3 worm cellular contexts compared by ENCODE assay signal in the genomic region with DNA sequence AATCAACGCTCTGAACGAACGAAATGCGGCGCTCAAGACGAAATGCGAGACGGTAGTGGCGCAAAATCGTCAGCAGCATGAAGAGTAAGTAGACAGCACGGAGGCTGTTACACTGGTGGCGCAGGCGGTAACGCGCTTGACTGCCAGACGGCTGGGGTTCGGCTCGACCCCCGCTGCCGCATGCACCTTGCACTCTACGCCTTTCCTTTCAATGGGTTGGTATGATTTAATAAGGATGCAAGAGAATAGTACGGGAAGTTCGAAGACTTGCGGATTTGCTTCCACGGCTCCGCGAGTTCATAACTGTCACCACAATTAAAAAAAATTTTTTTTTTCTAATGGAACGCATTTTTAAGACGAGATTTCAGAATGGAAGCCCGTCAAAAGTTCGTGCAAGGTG.
TF ChIP-seq lines count a peak whose summit lies in the region.

No protein-coding gene starts in this region.

TF ChIP-seq in whole organism, L1 larva, 84 proteins besides CTCF, POLR2A, EP300 and RAD21 (continued from another document):
- TF ChIP-seq fkh-10 (GFP tag; optimal IDR thresholded peaks at IDR 0.05; lab: Kevin White, UChicago) (no peak), nhr-71 (tag; optimal IDR thresholded peaks at IDR 0.05; lab: Kevin White, UChicago) (peak; percentile 82), lin-35 (GFP tag; optimal IDR thresholded peaks at IDR 0.05; lab: Kevin White, UChicago) (peak; percentile 61 to 86), sup-37 (GFP tag; optimal IDR thresholded peaks at IDR 0.05; lab: Kevin White, UChicago) (peak; percentile 18), mep-1 (tag; optimal IDR thresholded peaks at IDR 0.05; lab: Kevin White, UChicago) (peak; percentile 73), jun-1 (tag; optimal IDR thresholded peaks at IDR 0.05; lab: Kevin White, UChicago) (peak; percentile 10), aly-2 (tag; optimal IDR thresholded peaks at IDR 0.05; lab: Kevin White, UChicago) (peak; percentile 22), nhr-19 (GFP tag; conservative IDR thresholded peaks at IDR 0.05; lab: Robert Waterston, UW) (peak; percentile 75), lir-3 (tag; optimal IDR thresholded peaks at IDR 0.05; lab: Kevin White, UChicago; ENCODE audit: poor library complexity) (no peak), unc-86 (tag; optimal IDR thresholded peaks at IDR 0.05; lab: Kevin White, UChicago) (no peak), zag-1 (tag; optimal IDR thresholded peaks at IDR 0.05; lab: Kevin White, UChicago) (no peak), elt-3 (tag; optimal IDR thresholded peaks at IDR 0.05; lab: Kevin White, UChicago) (peak in 1 of 6 experiments; percentile 32), ztf-11 (tag; optimal IDR thresholded peaks at IDR 0.05; lab: Kevin White, UChicago) (peak in 1 of 2 experiments; percentile 50), fos-1 (tag; optimal IDR thresholded peaks at IDR 0.05; lab: Kevin White, UChicago) (peak; percentile 20), lin-39 (tag; optimal IDR thresholded peaks at IDR 0.05; lab: Kevin White, UChicago) (peak; percentile 12), nhr-47 (tag; optimal IDR thresholded peaks at IDR 0.05; lab: Kevin White, UChicago) (peak; percentile 83), ceh-63 (GFP tag; optimal IDR thresholded peaks at IDR 0.05; lab: Kevin White, UChicago) (no peak), Y116A8C.19 (tag; optimal IDR thresholded peaks at IDR 0.05; lab: Kevin White, UChicago; ENCODE audit: borderline replicate concordance) (no peak), unc-30 (tag; optimal IDR thresholded peaks at IDR 0.05; lab: Kevin White, UChicago) (no peak), isw-1 (GFP tag; IDR thresholded peaks at IDR 0.05; lab: Robert Waterston, UW) (peak; percentile 7; the same call in 1 of the 2 replicates), lsy-2 (tag; optimal IDR thresholded peaks at IDR 0.05; lab: Kevin White, UChicago) (peak; percentile 44 to 45), ztf-4 (tag; optimal IDR thresholded peaks at IDR 0.05; lab: Kevin White, UChicago) (no peak), ceh-8 (GFP tag; optimal IDR thresholded peaks at IDR 0.05; lab: Kevin White, UChicago) (peak; percentile 34), snpc-4 (tag; optimal IDR thresholded peaks at IDR 0.05; lab: Kevin White, UChicago) (peak; percentile 62), mdl-1 (tag; optimal IDR thresholded peaks at IDR 0.05; lab: Kevin White, UChicago) (peak in 1 of 2 experiments; percentile 63), ceh-82 (tag; optimal IDR thresholded peaks at IDR 0.05; lab: Kevin White, UChicago) (peak; percentile 59 to 76 (median 61)), efl-1 (optimal IDR thresholded peaks at IDR 0.05; lab: Kevin White, UChicago) (peak; percentile 62 to 66), efl-1 (GFP tag; optimal IDR thresholded peaks at IDR 0.05 in 1 of 2; lab: Kevin White, UChicago) (peak; percentile 48 to 92), ceh-90 (tag; optimal IDR thresholded peaks at IDR 0.05; lab: Kevin White, UChicago) (no peak), nhr-85 (tag; lab: Kevin White, UChicago) (peak; percentile 49), dpl-1 (GFP tag; optimal IDR thresholded peaks at IDR 0.05; lab: Kevin White, UChicago) (peak; percentile 18 to 55 (median 47)), zip-4 (GFP tag; optimal IDR thresholded peaks at IDR 0.05; lab: Kevin White, UChicago) (peak; percentile 61), alr-1 (tag; optimal IDR thresholded peaks at IDR 0.05; lab: Kevin White, UChicago; ENCODE audit: borderline replicate concordance) (no peak), blmp-1 (tag; optimal IDR thresholded peaks at IDR 0.05; lab: Kevin White, UChicago) (peak; percentile 3), snu-23 (GFP tag; optimal IDR thresholded peaks at IDR 0.05; lab: Kevin White, UChicago) (peak; percentile 81), dsc-1 (tag; optimal IDR thresholded peaks at IDR 0.05; lab: Kevin White, UChicago) (peak; percentile 70), rnt-1 (tag; optimal IDR thresholded peaks at IDR 0.05; lab: Kevin White, UChicago) (peak; percentile 88), elt-2 (tag; optimal IDR thresholded peaks at IDR 0.05; lab: Kevin White, UChicago) (peak; percentile 53), tbx-2 (tag; optimal IDR thresholded peaks at IDR 0.05; lab: Kevin White, UChicago) (peak; percentile 74)

TF ChIP-seq in whole organism, L3 larva, 47 proteins besides CTCF, POLR2A, EP300 and RAD21 (continued from another document):
- TF ChIP-seq nfya-1 (tag; optimal IDR thresholded peaks at IDR 0.05; lab: Kevin White, UChicago; ENCODE audit: insufficient read depth) (peak; percentile 64), nhr-25 (tag; optimal IDR thresholded peaks at IDR 0.05; lab: Kevin White, UChicago) (peak; percentile 61), pqm-1 (tag; optimal IDR thresholded peaks at IDR 0.05; lab: Kevin White, UChicago) (peak; percentile 25), daf-12 (tag; optimal IDR thresholded peaks at IDR 0.05; lab: Kevin White, UChicago) (no peak), lin-39 (tag; optimal IDR thresholded peaks at IDR 0.05; lab: Kevin White, UChicago) (peak; percentile 60), lsy-12 (tag; optimal IDR thresholded peaks at IDR 0.05; lab: Kevin White, UChicago) (peak; percentile 71), skn-1 (tag; optimal IDR thresholded peaks at IDR 0.05; lab: Kevin White, UChicago) (peak; percentile 65), nhr-43 (tag; optimal IDR thresholded peaks at IDR 0.05; lab: Kevin White, UChicago; ENCODE audit: poor library complexity, severe bottlenecking) (peak; percentile 73), eor-1 (tag; optimal IDR thresholded peaks at IDR 0.05; lab: Kevin White, UChicago) (no peak)
TF ChIP-seq in whole organism, L3 larva: peak in this region for 17.

TF ChIP-seq in whole organism, young adult, 124 proteins besides CTCF, POLR2A, EP300 and RAD21 (continued from another document and continues in another):
- TF ChIP-seq let-526 (GFP tag; IDR thresholded peaks at IDR 0.05; lab: Robert Waterston, UW) = peak; percentile 70; the same call in 1 of the 2 replicates
- peak; percentile 78 for TF ChIP-seq F10E7.11 (tag; optimal IDR thresholded peaks at IDR 0.05; lab: Kevin White, UChicago)
- TF ChIP-seq repo-1 (tag; optimal IDR thresholded peaks at IDR 0.05; lab: Kevin White, UChicago) = peak; percentile 89
- peak; percentile 76 for TF ChIP-seq lin-54 (GFP tag; optimal IDR thresholded peaks at IDR 0.05; lab: Kevin White, UChicago)
- TF ChIP-seq Y53F4B.3 (GFP tag; IDR thresholded peaks at IDR 0.05; lab: Robert Waterston, UW) = 0 out of 2 replicates have a peak, but pooled peaks have one; percentile 24
- 0 out of 2 replicates have a peak, but pooled peaks have one; percentile 58 for TF ChIP-seq Y79H2A.3 (GFP tag; conservative IDR thresholded peaks at IDR 0.05; lab: Robert Waterston, UW)
- peak; percentile 38 for TF ChIP-seq mes-4 (tag; optimal IDR thresholded peaks at IDR 0.05; lab: Kevin White, UChicago)
- peak; percentile 70 for TF ChIP-seq sptf-2 (GFP tag; optimal IDR thresholded peaks at IDR 0.05; lab: Kevin White, UChicago)
- peak; percentile 54 for TF ChIP-seq lsl-1 (GFP tag; optimal IDR thresholded peaks at IDR 0.05; lab: Kevin White, UChicago)
- TF ChIP-seq egl-18 (GFP tag; IDR thresholded peaks at IDR 0.05; lab: Robert Waterston, UW) = peak; percentile 61; the same call in 1 of the 2 replicates
- no peak for TF ChIP-seq dpl-1 (GFP tag; optimal IDR thresholded peaks at IDR 0.05; lab: Kevin White, UChicago)
- peak; percentile 83 for TF ChIP-seq attf-5 (GFP tag; optimal IDR thresholded peaks at IDR 0.05; lab: Kevin White, UChicago)
- TF ChIP-seq F33H1.4 (GFP tag; IDR thresholded peaks at IDR 0.05; lab: Robert Waterston, UW) = peak; percentile 51
- TF ChIP-seq nfyb-1 (GFP tag; IDR thresholded peaks at IDR 0.05; lab: Robert Waterston, UW) = peak; percentile 88
- TF ChIP-seq F23B12.7 (tag; optimal IDR thresholded peaks at IDR 0.05; lab: Kevin White, UChicago; ENCODE audit: insufficient read depth) = peak; percentile 87
- peak; percentile 67 for TF ChIP-seq nhr-27 (tag; optimal IDR thresholded peaks at IDR 0.05; lab: Kevin White, UChicago)
- peak; percentile 89 for TF ChIP-seq athp-1 (tag; optimal IDR thresholded peaks at IDR 0.05; lab: Kevin White, UChicago)
- TF ChIP-seq hlh-26 (GFP tag; conservative IDR thresholded peaks at IDR 0.05; lab: Robert Waterston, UW) = no peak
- 0 out of 2 replicates have a peak, but pooled peaks have one; percentile 10 for TF ChIP-seq madf-8 (GFP tag; conservative IDR thresholded peaks at IDR 0.05; lab: Robert Waterston, UW)
- peak; percentile 58 for TF ChIP-seq snpc-3.4 (tag; optimal IDR thresholded peaks at IDR 0.05; lab: Kevin White, UChicago)
- peak; percentile 94 for TF ChIP-seq B0261.1 (tag; optimal IDR thresholded peaks at IDR 0.05; lab: Kevin White, UChicago)
- peak; percentile 64; the same call in 1 of the 2 replicates for TF ChIP-seq madf-6 (GFP tag; IDR thresholded peaks at IDR 0.05; lab: Robert Waterston, UW)
- TF ChIP-seq madf-10 (tag; optimal IDR thresholded peaks at IDR 0.05; lab: Kevin White, UChicago) = peak; percentile 68
- no peak for TF ChIP-seq unc-62 (GFP tag; optimal IDR thresholded peaks at IDR 0.05; lab: Kevin White, UChicago)
- TF ChIP-seq let-607 (tag; optimal IDR thresholded peaks at IDR 0.05; lab: Kevin White, UChicago) = peak; percentile 44 to 66
- TF ChIP-seq unc-130 (GFP tag; optimal IDR thresholded peaks at IDR 0.05; lab: Kevin White, UChicago) = peak; percentile 73
- peak; percentile 88 for TF ChIP-seq attf-6 (GFP tag; IDR thresholded peaks at IDR 0.05; lab: Robert Waterston, UW)
- TF ChIP-seq hlh-12 (tag; optimal IDR thresholded peaks at IDR 0.05; lab: Kevin White, UChicago) = no peak
- peak; percentile 81 to 89 for TF ChIP-seq rec-8 (tag; optimal IDR thresholded peaks at IDR 0.05; lab: Kevin White, UChicago)
- peak; percentile 87 for TF ChIP-seq Y95B8A.8 (GFP tag; IDR thresholded peaks at IDR 0.05; lab: Robert Waterston, UW)
- TF ChIP-seq tbx-9 (tag; optimal IDR thresholded peaks at IDR 0.05; lab: Kevin White, UChicago; ENCODE audit: borderline replicate concordance) = no peak
- peak; percentile 92 for TF ChIP-seq F52B5.7 (tag; optimal IDR thresholded peaks at IDR 0.05; lab: Kevin White, UChicago)
- TF ChIP-seq aptf-2 (GFP tag; conservative IDR thresholded peaks at IDR 0.05; lab: Robert Waterston, UW) = no peak
- TF ChIP-seq lin-40 (tag; optimal IDR thresholded peaks at IDR 0.05; lab: Kevin White, UChicago) = peak; percentile 72
- peak; percentile 87 for TF ChIP-seq cebp-2 (GFP tag; IDR thresholded peaks at IDR 0.05; lab: Robert Waterston, UW)
- TF ChIP-seq T26A5.8 (tag; optimal IDR thresholded peaks at IDR 0.05; lab: Kevin White, UChicago) = peak; percentile 85
- no peak for TF ChIP-seq ZK185.1 (tag; optimal IDR thresholded peaks at IDR 0.05; lab: Kevin White, UChicago; ENCODE audit: poor library complexity, severe bottlenecking)
- peak; percentile 84 for TF ChIP-seq snpc-1.3 (tag; optimal IDR thresholded peaks at IDR 0.05; lab: Kevin White, UChicago; ENCODE audit: insufficient read depth)
- TF ChIP-seq pbrm-1 (GFP tag; IDR thresholded peaks at IDR 0.05; lab: Robert Waterston, UW) = peak; percentile 89
- peak; percentile 49; the same call in 1 of the 2 replicates for TF ChIP-seq ztf-6 (GFP tag; IDR thresholded peaks at IDR 0.05; lab: Robert Waterston, UW)
- no peak for TF ChIP-seq attf-3 (GFP tag; conservative IDR thresholded peaks at IDR 0.05; lab: Robert Waterston, UW)
- peak; percentile 93 for TF ChIP-seq ceh-27 (GFP tag; optimal IDR thresholded peaks at IDR 0.05; lab: Kevin White, UChicago)
- peak; percentile 92 for TF ChIP-seq Y56A3A.18 (GFP tag; IDR thresholded peaks at IDR 0.05; lab: Robert Waterston, UW)
- TF ChIP-seq B0336.3 (GFP tag; IDR thresholded peaks at IDR 0.05; lab: Robert Waterston, UW) = peak; percentile 92
- TF ChIP-seq die-1 (tag; optimal IDR thresholded peaks at IDR 0.05; lab: Kevin White, UChicago) = peak; percentile 94
- TF ChIP-seq nhr-80 (tag; optimal IDR thresholded peaks at IDR 0.05; lab: Kevin White, UChicago) = peak; percentile 71
- TF ChIP-seq nhr-120 (GFP tag; IDR thresholded peaks at IDR 0.05; lab: Robert Waterston, UW) = no peak
- peak; percentile 32 for TF ChIP-seq ccch-3 (GFP tag; optimal IDR thresholded peaks at IDR 0.05; lab: Kevin White, UChicago)
- peak; percentile 96 for TF ChIP-seq zfh-2 (GFP tag; conservative IDR thresholded peaks at IDR 0.05; lab: Robert Waterston, UW)
- peak; percentile 91 for TF ChIP-seq tbp1 (GFP tag; optimal IDR thresholded peaks at IDR 0.05; lab: Kevin White, UChicago)
- peak; percentile 92 for TF ChIP-seq rpc-1 (optimal IDR thresholded peaks at IDR 0.05; lab: Kevin White, UChicago)
- peak; percentile 88 for TF ChIP-seq rpc-1 (tag; optimal IDR thresholded peaks at IDR 0.05; lab: Kevin White, UChicago)
- 0 out of 2 replicates have a peak, but pooled peaks have one; percentile 54 for TF ChIP-seq bed-1 (GFP tag; IDR thresholded peaks at IDR 0.05; lab: Robert Waterston, UW)
- TF ChIP-seq madf-3 (GFP tag; IDR thresholded peaks at IDR 0.05; lab: Robert Waterston, UW) = peak; percentile 69; the same call in 1 of the 2 replicates
- TF ChIP-seq C17E4.6 (GFP tag; IDR thresholded peaks at IDR 0.05; lab: Robert Waterston, UW) = no peak
- peak; percentile 83 for TF ChIP-seq zim-3 (tag; optimal IDR thresholded peaks at IDR 0.05; lab: Kevin White, UChicago)
- TF ChIP-seq ztf-3 (GFP tag; optimal IDR thresholded peaks at IDR 0.05; lab: Kevin White, UChicago) = peak; percentile 23
- peak; percentile 69 for TF ChIP-seq B0035.1 (tag; optimal IDR thresholded peaks at IDR 0.05; lab: Kevin White, UChicago)
- peak; percentile 77 for TF ChIP-seq hmg-1.2 (GFP tag; IDR thresholded peaks at IDR 0.05; lab: Robert Waterston, UW)
- TF ChIP-seq efl-1 (GFP tag; optimal IDR thresholded peaks at IDR 0.05; lab: Kevin White, UChicago) = peak; percentile 12
- TF ChIP-seq lin-26 (GFP tag; IDR thresholded peaks at IDR 0.05; lab: Robert Waterston, UW) = peak; percentile 93
- no peak for TF ChIP-seq ceh-58 (GFP tag; IDR thresholded peaks at IDR 0.05; lab: Robert Waterston, UW)
- peak; percentile 89 for TF ChIP-seq hrde-1 (tag; optimal IDR thresholded peaks at IDR 0.05; lab: Kevin White, UChicago; ENCODE audit: borderline replicate concordance)
- TF ChIP-seq T07F8.4 (tag; optimal IDR thresholded peaks at IDR 0.05; lab: Kevin White, UChicago) = peak; percentile 82
- peak; percentile 61 for TF ChIP-seq K12H6.12 (tag; optimal IDR thresholded peaks at IDR 0.05; lab: Kevin White, UChicago)
- TF ChIP-seq Y53G8AR.9 (GFP tag; conservative IDR thresholded peaks at IDR 0.05; lab: Robert Waterston, UW) = peak; percentile 83
- peak; percentile 26; the same call in 1 of the 2 replicates for TF ChIP-seq B0019.2 (GFP tag; conservative IDR thresholded peaks at IDR 0.05; lab: Robert Waterston, UW)
- TF ChIP-seq tlf-1 (GFP tag; optimal IDR thresholded peaks at IDR 0.05; lab: Kevin White, UChicago) = peak; percentile 40
- no peak for TF ChIP-seq Y67H2A.10 (GFP tag; conservative IDR thresholded peaks at IDR 0.05; lab: Robert Waterston, UW)
- no peak for TF ChIP-seq ceh-40 (GFP tag; IDR thresholded peaks at IDR 0.05; lab: Robert Waterston, UW)
- no peak for TF ChIP-seq nfya-1 (tag; optimal IDR thresholded peaks at IDR 0.05; lab: Kevin White, UChicago; ENCODE audit: borderline replicate concordance, insufficient read depth)
- TF ChIP-seq him-1 (tag; optimal IDR thresholded peaks at IDR 0.05; lab: Kevin White, UChicago) = peak; percentile 85
- TF ChIP-seq dpff-1 (tag; optimal IDR thresholded peaks at IDR 0.05; lab: Kevin White, UChicago) = peak; percentile 77
- TF ChIP-seq fkh-3 (tag; optimal IDR thresholded peaks at IDR 0.05; lab: Kevin White, UChicago) = peak; percentile 88
- TF ChIP-seq lag-1 (GFP tag; IDR thresholded peaks at IDR 0.05; lab: Robert Waterston, UW) = no peak
- peak; percentile 89 for TF ChIP-seq D2030.7 (GFP tag; IDR thresholded peaks at IDR 0.05; lab: Robert Waterston, UW)
- TF ChIP-seq sea-2 (GFP tag; IDR thresholded peaks at IDR 0.05; lab: Robert Waterston, UW) = 0 out of 2 replicates have a peak, but pooled peaks have one; percentile 29
- peak; percentile 45 for TF ChIP-seq gei-17 (GFP tag; optimal IDR thresholded peaks at IDR 0.05; lab: Kevin White, UChicago)
- peak; percentile 88 for TF ChIP-seq ztf-28 (GFP tag; IDR thresholded peaks at IDR 0.05; lab: Robert Waterston, UW)
